Fruit fly (Drosophila melanogaster): Measurements from ENCODE around the gene Cyp4d21.

Gene Cyp4d21

dm6 chr2L:7605300-7605699 is at the start of gene Cyp4d21:
TSS of gene Cyp4d21 (plus strand) at chr2L:7605600.
- TF ChIP-seq CG32121 (GFP tag; IDR thresholded peaks at IDR 0.05) (no peak), Ets98B (GFP tag; IDR thresholded peaks at IDR 0.05) (no peak), Pif1A (GFP tag; optimal IDR thresholded peaks at IDR 0.05) (no peak), CG4496 (GFP tag; IDR thresholded peaks at IDR 0.05) (no peak), CG10348 (GFP tag; IDR thresholded peaks at IDR 0.05) (no peak), CG12605 (GFP tag; IDR thresholded peaks at IDR 0.05) (no peak), CG13204 (GFP tag; optimal IDR thresholded peaks at IDR 0.05) (no peak), CG15710 (tag; optimal IDR thresholded peaks at IDR 0.05) (no peak), CG8301 (tag; optimal IDR thresholded peaks at IDR 0.05) (no peak), Snoo (tag; optimal IDR thresholded peaks at IDR 0.05) (no peak), rn (GFP tag; IDR thresholded peaks at IDR 0.05) (no peak), CG17806 (tag; optimal IDR thresholded peaks at IDR 0.05) (no peak), D1 (tag; optimal IDR thresholded peaks at IDR 0.05) (no peak)

- TF ChIP-seq CG12605 (GFP tag; IDR thresholded peaks at IDR 0.05) = no peak; the same call in 1 of the 2 replicates
- TF ChIP-seq CG14655 (GFP tag; optimal IDR thresholded peaks at IDR 0.05) = no peak
- TF ChIP-seq CG32121 (GFP tag; IDR thresholded peaks at IDR 0.05) = peak; percentile 67
- TF ChIP-seq CG10348 (GFP tag; IDR thresholded peaks at IDR 0.05) = no peak
- TF ChIP-seq CG8159 (tag; optimal IDR thresholded peaks at IDR 0.05) = no peak
- TF ChIP-seq CG15710 (tag; optimal IDR thresholded peaks at IDR 0.05) = no peak
- no peak for TF ChIP-seq CG17806 (tag; optimal IDR thresholded peaks at IDR 0.05)
- no peak for TF ChIP-seq CG34367 (tag; optimal IDR thresholded peaks at IDR 0.05)
- no peak for TF ChIP-seq CG8301 (tag; optimal IDR thresholded peaks at IDR 0.05)
- TF ChIP-seq rn (GFP tag; IDR thresholded peaks at IDR 0.05) = peak; percentile 27; the same call in 1 of the 2 replicates
- peak; percentile 26; the same call in 1 of the 2 replicates for TF ChIP-seq Ets98B (GFP tag; IDR thresholded peaks at IDR 0.05)
- TF ChIP-seq CG4496 (GFP tag; IDR thresholded peaks at IDR 0.05) = peak; percentile 46; the same call in 2 of the 3 replicates
- peak; percentile 29; the same call in 1 of the 3 replicates for TF ChIP-seq fd96Ca (GFP tag; IDR thresholded peaks at IDR 0.05)
- TF ChIP-seq CG9948 (tag; optimal IDR thresholded peaks at IDR 0.05) = no peak
These were observed 45.9 kb upstream of the Cyp4d21 start for dm6 chr2L:7559532-7559931.

dm6 chr2L:7562542-7562941 is 42.9 kb upstream of the Cyp4d21 start:
- TF ChIP-seq fd96Ca (GFP tag; IDR thresholded peaks at IDR 0.05) (no peak), CG12605 (GFP tag; IDR thresholded peaks at IDR 0.05) (no peak), Pif1A (GFP tag; optimal IDR thresholded peaks at IDR 0.05) (no peak), CG8301 (tag; optimal IDR thresholded peaks at IDR 0.05) (no peak)

dm6 chr2L:7564856-7565255 is 40.5 kb upstream of the Cyp4d21 start:
- TF ChIP-seq CG14655 (GFP tag; optimal IDR thresholded peaks at IDR 0.05) (peak; percentile 39), CG34367 (tag; optimal IDR thresholded peaks at IDR 0.05) (peak; percentile 33), Pif1B (GFP tag; optimal IDR thresholded peaks at IDR 0.05) (peak; percentile 18), CG9948 (tag; optimal IDR thresholded peaks at IDR 0.05) (peak; percentile 52), Pif1A (GFP tag; optimal IDR thresholded peaks at IDR 0.05) (peak; percentile 56), Ets98B (GFP tag; IDR thresholded peaks at IDR 0.05) (no peak), CG15710 (tag; optimal IDR thresholded peaks at IDR 0.05) (peak; percentile 24), fd96Ca (GFP tag; IDR thresholded peaks at IDR 0.05) (peak; percentile 53; the same call in 1 of the 3 replicates), rn (GFP tag; IDR thresholded peaks at IDR 0.05) (no peak), CG8159 (tag; optimal IDR thresholded peaks at IDR 0.05) (peak; percentile 53), CG4496 (GFP tag; IDR thresholded peaks at IDR 0.05) (peak; percentile 62), CG17806 (tag; optimal IDR thresholded peaks at IDR 0.05) (peak; percentile 36), CG8301 (tag; optimal IDR thresholded peaks at IDR 0.05) (peak; percentile 10), CG32121 (GFP tag; IDR thresholded peaks at IDR 0.05) (no peak)

- TF ChIP-seq CG13204 (GFP tag; optimal IDR thresholded peaks at IDR 0.05) = no peak
- TF ChIP-seq CG8159 (tag; optimal IDR thresholded peaks at IDR 0.05) = no peak
- TF ChIP-seq gl (tag; optimal IDR thresholded peaks at IDR 0.05) = no peak
- no peak for TF ChIP-seq EcR (GFP tag; optimal IDR thresholded peaks at IDR 0.05)
- TF ChIP-seq D1 (tag; optimal IDR thresholded peaks at IDR 0.05) = no peak
- no peak for TF ChIP-seq CG17806 (tag; optimal IDR thresholded peaks at IDR 0.05)
- no peak for TF ChIP-seq CG10348 (GFP tag; IDR thresholded peaks at IDR 0.05)
These were observed 38.8 kb upstream of the Cyp4d21 start for dm6 chr2L:7566627-7567026.

- no peak for TF ChIP-seq CG13204 (GFP tag; optimal IDR thresholded peaks at IDR 0.05)
- no peak for TF ChIP-seq CG10348 (GFP tag; IDR thresholded peaks at IDR 0.05)
These were observed 34.9 kb upstream of the Cyp4d21 start for dm6 chr2L:7570529-7570928.

dm6 chr2L:7571667-7572502 is 33.5 kb upstream of the Cyp4d21 start:
- no peak for TF ChIP-seq Snoo (tag; optimal IDR thresholded peaks at IDR 0.05)
- TF ChIP-seq CG13204 (GFP tag; optimal IDR thresholded peaks at IDR 0.05) = no peak
- no peak for TF ChIP-seq CG10348 (GFP tag; IDR thresholded peaks at IDR 0.05)
- TF ChIP-seq CG34367 (tag; optimal IDR thresholded peaks at IDR 0.05) = no peak
- no peak for TF ChIP-seq CG15710 (tag; optimal IDR thresholded peaks at IDR 0.05)
- no peak for TF ChIP-seq D1 (tag; optimal IDR thresholded peaks at IDR 0.05)
- TF ChIP-seq EcR (GFP tag; optimal IDR thresholded peaks at IDR 0.05) = no peak
- no peak for TF ChIP-seq Pif1A (GFP tag; optimal IDR thresholded peaks at IDR 0.05)
- no peak for TF ChIP-seq CG4496 (GFP tag; IDR thresholded peaks at IDR 0.05)
- TF ChIP-seq CG32121 (GFP tag; IDR thresholded peaks at IDR 0.05) = no peak
- no peak for TF ChIP-seq CG9948 (tag; optimal IDR thresholded peaks at IDR 0.05)
- TF ChIP-seq rn (GFP tag; IDR thresholded peaks at IDR 0.05) = no peak
- TF ChIP-seq CG14655 (GFP tag; optimal IDR thresholded peaks at IDR 0.05) = no peak
- TF ChIP-seq CG8159 (tag; optimal IDR thresholded peaks at IDR 0.05) = no peak
